Worm (Caenorhabditis elegans) whole organism, young adult: ENCODE results near the gene npp-9.

Source experiments
- madf-10 ChIP-seq: sonication (generic microtip); optimal IDR thresholded peaks from 2 replicates; lab custom pipeline; 2016; ENCODE audit warnings: mild to moderate bottlenecking, missing genetic modification characterization, missing compliant biosample characterization
- unc-130 ChIP-seq: sonication (generic microtip); optimal IDR thresholded peaks from 2 replicates; lab custom pipeline; 2016; ENCODE audit warnings: missing genetic modification reagents, missing genetic modification characterization, missing compliant biosample characterization

ce11 chrIII:3381866-3382265 is 22.4 kb downstream of the npp-9 start:
- no peak for TF ChIP-seq madf-10 (tag; lab: Kevin White, UChicago)
- no peak for TF ChIP-seq unc-130 (GFP tag; lab: Kevin White, UChicago)
